Fruit fly (Drosophila melanogaster): ENCODE measurements around the gene CG43175.

DNA sequence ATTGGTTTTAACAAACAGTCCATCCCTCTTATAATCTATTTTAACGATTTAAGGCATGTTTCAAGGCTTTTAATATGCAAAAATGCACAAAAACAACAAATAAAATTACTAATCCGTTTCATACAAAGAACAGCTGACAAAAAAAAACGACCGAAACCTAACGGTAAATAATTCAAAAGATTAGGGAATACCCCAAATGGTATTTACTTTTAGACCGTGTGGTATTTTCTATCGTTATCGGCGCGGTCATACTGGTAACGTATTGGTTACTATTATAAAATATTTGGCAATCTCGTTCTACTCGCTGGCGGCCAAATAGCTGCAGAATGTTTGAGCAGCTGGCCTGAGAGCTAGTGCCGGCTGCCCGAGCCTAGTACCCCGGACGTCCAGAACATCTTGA, 24.6 kb upstream of the CG43175 start, which contains the start of gene sll:
- TF ChIP-seq dmrt93B (GFP tag; optimal IDR thresholded peaks at IDR 0.05) (no peak), psq (GFP tag; optimal IDR thresholded peaks at IDR 0.05) (no peak), Sp1 (GFP tag; optimal IDR thresholded peaks at IDR 0.05) (no peak), rgr (GFP tag; optimal IDR thresholded peaks at IDR 0.05) (no peak), ey (GFP tag; optimal IDR thresholded peaks at IDR 0.05) (no peak), usp (GFP tag; optimal IDR thresholded peaks at IDR 0.05) (no peak), CrebA (GFP tag; optimal IDR thresholded peaks at IDR 0.05; ENCODE audit: borderline replicate concordance) (no peak), Jra (GFP tag; optimal IDR thresholded peaks at IDR 0.05) (no peak)
